Worm (Caenorhabditis elegans): ENCODE results near the gene ikke-1.

ce11 chrIII:9075539-9075938 is 25.0 kb upstream of the ikke-1 start, which contains the start of gene F02A9.7:
- TF ChIP-seq nhr-48 (tag; optimal IDR thresholded peaks at IDR 0.05) (no peak), pqm-1 (tag; optimal IDR thresholded peaks at IDR 0.05) (no peak)

Measured in whole organism, L4 larva.